Fruit fly (Drosophila melanogaster): ENCODE results near the gene CG15283.

DNA sequence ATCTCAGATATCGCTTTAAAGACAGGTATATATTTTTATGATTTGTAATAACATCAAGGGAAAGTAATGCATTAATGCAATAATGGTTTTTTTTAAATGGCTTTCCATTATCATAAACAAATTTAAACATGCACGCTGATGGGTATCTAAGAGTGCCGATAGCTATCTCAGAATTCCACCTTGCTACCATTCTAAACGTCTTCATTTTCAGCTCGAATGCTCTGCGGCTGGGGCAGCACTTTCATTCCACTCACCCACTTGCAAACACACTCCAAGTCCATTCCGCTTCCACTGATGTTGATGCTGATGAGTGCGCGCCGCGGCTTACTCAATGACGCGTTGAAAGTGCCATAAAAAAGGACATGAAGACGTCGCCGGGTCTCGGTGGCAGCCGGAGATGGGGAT, 33.2 kb upstream of the CG15283 start:
- TF ChIP-seq CG14711 (tag; optimal IDR thresholded peaks at IDR 0.05), result no peak
- TF ChIP-seq cnc (optimal IDR thresholded peaks at IDR 0.05), result no peak
